Fruit fly (Drosophila melanogaster): ENCODE measurements around the gene CG32563.

DNA sequence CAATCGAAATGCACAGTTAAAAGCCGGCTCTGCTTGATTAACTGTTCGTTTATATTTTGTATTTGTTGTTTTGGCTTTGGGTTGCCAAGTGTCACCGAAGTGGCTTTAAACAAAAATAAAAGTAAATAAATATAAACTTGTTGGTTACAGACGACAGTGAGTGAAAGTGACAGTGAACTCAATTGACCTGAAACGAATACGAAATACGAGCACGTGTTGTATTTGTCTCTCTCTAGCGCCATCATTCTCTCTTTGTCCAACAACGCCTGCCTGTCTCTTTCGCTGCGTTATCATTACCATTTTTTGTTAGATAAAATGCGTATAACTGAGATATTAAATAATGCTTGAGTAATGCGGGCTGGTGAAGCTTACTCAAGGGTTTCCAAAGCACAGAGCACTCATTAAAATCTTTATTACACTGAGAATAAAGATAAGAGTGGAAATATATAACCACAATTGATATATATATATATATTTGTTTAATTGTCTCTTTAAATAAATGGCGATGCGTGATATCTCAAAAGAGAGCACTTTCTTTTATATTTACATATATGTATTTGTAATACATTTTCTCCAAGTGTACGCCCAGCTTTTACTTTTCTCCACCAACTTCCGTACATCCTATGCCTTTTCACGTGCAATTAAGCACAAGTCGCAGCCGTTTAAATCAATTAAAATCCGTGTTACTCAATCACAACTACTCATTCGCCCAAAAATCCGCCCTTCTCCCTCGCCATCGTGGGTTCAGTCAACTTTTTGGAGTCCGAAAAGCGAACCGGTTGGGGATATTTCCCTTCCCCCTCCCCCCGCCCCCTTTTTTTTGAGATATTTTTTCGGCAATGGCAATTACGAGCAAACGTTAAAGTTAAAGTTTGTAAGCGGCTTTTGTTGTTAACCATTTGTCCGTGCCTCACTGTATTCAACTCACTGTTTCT is 26.7 kb upstream of the CG32563 start:
- TF ChIP-seq CG8478 (optimal IDR thresholded peaks at IDR 0.05) (no peak), CTCF (optimal IDR thresholded peaks at IDR 0.05) (no peak)

Data from S2 (cell line).